Fruit fly (Drosophila melanogaster) whole organism, embryonic: ENCODE data around the gene sdt.
A peak's percentile ranks its signal among the peaks of the same experiment; 100 is the strongest.

Experiments used
- Abd-B ChIP-seq: fragments of 200-800 bp; sonication (Bioruptor generic); optimal IDR thresholded peaks from 2 replicates; lab custom pipeline; 2018; ENCODE audit warnings: missing biosample characterization, mild to moderate bottlenecking, missing genetic modification characterization, moderate library complexity
- Ada2b ChIP-seq: fragments of 200-800 bp; sonication (Bioruptor generic); IDR thresholded peaks from 2 replicates; pipeline ENCODE4 v1.3.6; 2022; ENCODE audit warnings: missing biosample characterization, missing genetic modification characterization
- Atf6 ChIP-seq: fragments of 200-800 bp; sonication (Bioruptor generic); IDR thresholded peaks from 2 replicates; pipeline ENCODE4 v1.3.6; 2022; ENCODE audit warnings: missing biosample characterization, missing genetic modification characterization
- B-H2 ChIP-seq: fragments of 200-800 bp; sonication (Bioruptor generic); optimal IDR thresholded peaks from 2 replicates; lab custom pipeline; 2018; ENCODE audit warnings: missing biosample characterization, mild to moderate bottlenecking, missing genetic modification characterization
- CG10654 ChIP-seq: fragments of 200-800 bp; sonication (Bioruptor generic); optimal IDR thresholded peaks from 2 replicates; lab custom pipeline; 2016; ENCODE audit warnings: missing biosample characterization, missing genetic modification characterization
- CG12071 ChIP-seq: fragments of 200-800 bp; sonication (Bioruptor generic); optimal IDR thresholded peaks from 3 replicates; lab custom pipeline; 2018; ENCODE audit warnings: missing biosample characterization, mild to moderate bottlenecking, missing genetic modification characterization
- CG14441 ChIP-seq: fragments of 200-800 bp; sonication (Bioruptor generic); IDR thresholded peaks from 2 replicates; pipeline ENCODE4 v1.3.6; 2022; ENCODE audit warnings: missing biosample characterization, missing genetic modification characterization
- CG15073 ChIP-seq: fragments of 200-800 bp; sonication (Bioruptor generic); optimal IDR thresholded peaks from 2 replicates; lab custom pipeline; 2016; ENCODE audit warnings: missing biosample characterization, missing genetic modification characterization
- CG16863 ChIP-seq: fragments of 200-800 bp; sonication (Bioruptor generic); optimal IDR thresholded peaks from 3 replicates; lab custom pipeline; 2016; ENCODE audit warnings: missing biosample characterization, missing genetic modification characterization
- CG17802 ChIP-seq: fragments of 200-800 bp; sonication (Bioruptor generic); optimal IDR thresholded peaks from 2 replicates; lab custom pipeline; 2018; ENCODE audit warnings: missing biosample characterization, mild to moderate bottlenecking, missing genetic modification characterization, moderate library complexity
- CG18476 ChIP-seq: fragments of 200-800 bp; sonication (Bioruptor generic); optimal IDR thresholded peaks from 2 replicates; lab custom pipeline; 2016; ENCODE audit warnings: missing biosample characterization, mild to moderate bottlenecking, missing genetic modification characterization
- CG18599 ChIP-seq: fragments of 200-800 bp; sonication (Bioruptor generic); optimal IDR thresholded peaks from 3 replicates; lab custom pipeline; 2017; ENCODE audit warnings: missing biosample characterization, missing genetic modification characterization, mild to moderate bottlenecking, moderate library complexity, missing genetic modification reagents
- CG2120 ChIP-seq: fragments of 200-800 bp; sonication (Bioruptor generic); optimal IDR thresholded peaks from 3 replicates; lab custom pipeline; 2016; ENCODE audit warnings: missing biosample characterization, missing genetic modification characterization
- CG3065 ChIP-seq: fragments of 200-800 bp; sonication (Bioruptor generic); optimal IDR thresholded peaks from 2 replicates; lab custom pipeline; 2016; ENCODE audit warnings: missing biosample characterization, missing genetic modification characterization
- CG33213 ChIP-seq: fragments of 200-800 bp; sonication (Bioruptor generic); optimal IDR thresholded peaks from 3 replicates; lab custom pipeline; 2016; ENCODE audit warnings: missing biosample characterization, missing genetic modification characterization
- CG3847 ChIP-seq: fragments of 200-800 bp; sonication (Bioruptor generic); IDR thresholded peaks from 2 replicates; pipeline ENCODE4 v1.3.6; 2022; ENCODE audit warnings: missing biosample characterization, missing genetic modification characterization
- CG4328 ChIP-seq: fragments of 200-800 bp; sonication (Bioruptor generic); optimal IDR thresholded peaks from 3 replicates; lab custom pipeline; 2017; ENCODE audit warnings: missing biosample characterization, missing genetic modification reagents, missing genetic modification characterization
- CG4707 ChIP-seq: fragments of 200-800 bp; sonication (Bioruptor generic); optimal IDR thresholded peaks from 2 replicates; lab custom pipeline; 2018; ENCODE audit warnings: missing biosample characterization, mild to moderate bottlenecking, missing genetic modification characterization, moderate library complexity
- CG7372 ChIP-seq: fragments of 200-800 bp; sonication (Bioruptor generic); IDR thresholded peaks from 2 replicates; pipeline ENCODE4 v1.3.6; 2022; ENCODE audit warnings: missing biosample characterization, missing genetic modification characterization
- CG7963 ChIP-seq: fragments of 200-800 bp; sonication (Bioruptor generic); IDR thresholded peaks from 3 replicates; pipeline ENCODE4 v1.3.6; 2022; ENCODE audit warnings: missing biosample characterization, missing genetic modification characterization; ENCODE audit not compliant: partially characterized antibody
- CG8290 ChIP-seq, 3 experiments: fragments of 200-800 bp; sonication (Bioruptor generic); optimal IDR thresholded peaks; 2 replicates each; lab custom pipeline; 2016 to 2019; ENCODE audit warnings: missing biosample characterization in 3 of 3, missing genetic modification characterization in 3 of 3, mild to moderate bottlenecking in 2 of 3, moderate library complexity in 1 of 3
- CG9215 ChIP-seq: fragments of 200-800 bp; sonication (Bioruptor generic); IDR thresholded peaks from 2 replicates; pipeline ENCODE4 v1.3.6; 2022; ENCODE audit warnings: missing biosample characterization, missing genetic modification characterization
- CTCF ChIP-seq: fragments of 200-800 bp; sonication (Bioruptor generic); optimal IDR thresholded peaks from 2 replicates; lab custom pipeline; 2017; ENCODE audit warnings: missing biosample characterization, mild to moderate bottlenecking, missing genetic modification characterization, moderate library complexity
- Dip2 ChIP-seq: fragments of 200-800 bp; sonication (Bioruptor generic); IDR thresholded peaks from 2 replicates; pipeline ENCODE4 v1.3.6; 2022; ENCODE audit warnings: missing biosample characterization, missing genetic modification characterization
- Fer1 ChIP-seq: fragments of 200-800 bp; sonication (Bioruptor generic); optimal IDR thresholded peaks from 2 replicates; lab custom pipeline; 2017; ENCODE audit warnings: missing biosample characterization, mild to moderate bottlenecking, missing genetic modification characterization
- HLH54F ChIP-seq: fragments of 200-800 bp; sonication (Bioruptor generic); optimal IDR thresholded peaks from 3 replicates; lab custom pipeline; 2016; ENCODE audit warnings: missing biosample characterization, missing genetic modification characterization
- Hr39 ChIP-seq: fragments of >200 bp; optimal IDR thresholded peaks from 2 replicates; lab custom pipeline; 2017
- Sry-δ ChIP-seq: fragments of 200-800 bp; sonication (Bioruptor generic); optimal IDR thresholded peaks from 2 replicates; lab custom pipeline; 2016; ENCODE audit warnings: missing biosample characterization, missing genetic modification characterization
- Stat92E ChIP-seq, 3 experiments: fragments of >200 bp in 2 of 3; fragments of 200-800 bp in 1 of 3; sonication (Bioruptor generic) in 1 of 3; optimal IDR thresholded peaks; 2 replicates each; lab custom pipeline; 2017 to 2019; ENCODE audit warnings: missing biosample characterization in 3 of 3, missing genetic modification characterization in 3 of 3, mild to moderate bottlenecking in 1 of 3, moderate library complexity in 1 of 3
- Usf ChIP-seq: fragments of 200-800 bp; sonication (Bioruptor generic); optimal IDR thresholded peaks from 2 replicates; lab custom pipeline; 2017; ENCODE audit warnings: missing genotype, missing biosample characterization, missing genetic modification characterization
- abd-A ChIP-seq: fragments of 200-800 bp; sonication (Bioruptor generic); optimal IDR thresholded peaks from 3 replicates; lab custom pipeline; 2019; ENCODE audit warnings: missing biosample characterization, mild to moderate bottlenecking, missing genetic modification characterization, moderate library complexity
- amos ChIP-seq: fragments of 200-800 bp; sonication (Bioruptor generic); IDR thresholded peaks from 2 replicates; pipeline ENCODE4 v1.3.6; 2022; ENCODE audit warnings: missing biosample characterization, missing genetic modification characterization; ENCODE audit not compliant: partially characterized antibody
- ash1 ChIP-seq: fragments of 200-800 bp; sonication (Bioruptor generic); optimal IDR thresholded peaks from 2 replicates; lab custom pipeline; 2018; ENCODE audit warnings: missing biosample characterization, mild to moderate bottlenecking, missing genetic modification characterization
- bowl ChIP-seq: fragments of 200-800 bp; sonication (Bioruptor generic); IDR thresholded peaks from 2 replicates; pipeline ENCODE4 v1.3.6; 2022; ENCODE audit warnings: missing biosample characterization, missing genetic modification characterization
- h ChIP-seq: fragments of >200 bp; optimal IDR thresholded peaks from 2 replicates; lab custom pipeline; 2017
- hkb ChIP-seq, 2 experiments: fragments of 200-800 bp in 1 of 2; fragments of >200 bp in 1 of 2; sonication (Bioruptor generic) in 1 of 2; IDR thresholded peaks in 1 of 2; optimal IDR thresholded peaks in 1 of 2; 2 replicates each; pipeline versions ENCODE4 v1.3.6 to Lab custom; 2017 to 2022; ENCODE audit warnings: missing biosample characterization in 1 of 2, missing genetic modification characterization in 1 of 2
- inv ChIP-seq: fragments of 200-800 bp; sonication (Bioruptor generic); IDR thresholded peaks from 2 replicates; pipeline ENCODE4 v1.3.6; 2022; ENCODE audit warnings: missing biosample characterization, missing genetic modification characterization; ENCODE audit not compliant: partially characterized antibody
- ken ChIP-seq: fragments of 200-800 bp; sonication (Bioruptor generic); IDR thresholded peaks from 3 replicates; pipeline ENCODE4 v1.3.6; 2022; ENCODE audit warnings: missing biosample characterization, missing genetic modification characterization
- lov ChIP-seq, 2 experiments: fragments of 200-800 bp in 1 of 2; fragments of >200 bp in 1 of 2; sonication (Bioruptor generic) in 1 of 2; IDR thresholded peaks in 1 of 2; optimal IDR thresholded peaks in 1 of 2; 2 replicates in 1 of 2; 3 replicates in 1 of 2; pipeline versions ENCODE4 v1.3.6 to Lab custom; 2017 to 2022; ENCODE audit warnings: missing biosample characterization in 1 of 2, missing genetic modification characterization in 1 of 2
- mirr ChIP-seq: fragments of 200-800 bp; sonication (Bioruptor generic); optimal IDR thresholded peaks from 3 replicates; lab custom pipeline; 2018; ENCODE audit warnings: missing biosample characterization, mild to moderate bottlenecking, missing genetic modification characterization
- odd ChIP-seq: fragments of 200-800 bp; sonication (Bioruptor generic); optimal IDR thresholded peaks from 2 replicates; lab custom pipeline; 2017; ENCODE audit warnings: missing biosample characterization, mild to moderate bottlenecking, missing genetic modification characterization
- prd ChIP-seq, 3 experiments: fragments of >200 bp in 2 of 3; fragments of 200-800 bp in 1 of 3; sonication (Bioruptor generic) in 1 of 3; optimal IDR thresholded peaks in 2 of 3; IDR thresholded peaks in 1 of 3; 2 replicates in 2 of 3; 3 replicates in 1 of 3; pipeline versions ENCODE4 v1.3.6 to Lab custom; 2017 to 2022; ENCODE audit warnings: missing biosample characterization in 1 of 3, missing genetic modification characterization in 1 of 3
- ranshi ChIP-seq: fragments of 200-800 bp; sonication (Bioruptor generic); IDR thresholded peaks from 2 replicates; pipeline ENCODE4 v1.3.6; 2022; ENCODE audit warnings: missing biosample characterization, missing genetic modification characterization
- rib ChIP-seq: fragments of 200-800 bp; sonication (Bioruptor generic); IDR thresholded peaks from 2 replicates; pipeline ENCODE4 v1.3.6; 2022; ENCODE audit warnings: missing biosample characterization, missing genetic modification characterization
- salm ChIP-seq: fragments of 200-800 bp; sonication (Bioruptor generic); optimal IDR thresholded peaks from 2 replicates; lab custom pipeline; 2018; ENCODE audit warnings: missing biosample characterization, mild to moderate bottlenecking, missing genetic modification characterization
- sisA ChIP-seq: fragments of 200-800 bp; sonication (Bioruptor generic); IDR thresholded peaks from 2 replicates; pipeline ENCODE4 v1.3.6; 2022; ENCODE audit warnings: missing biosample characterization, missing genetic modification characterization
- sug ChIP-seq: fragments of 200-800 bp; optimal IDR thresholded peaks from 2 replicates; lab custom pipeline; 2019; ENCODE audit warnings: missing biosample characterization, mild to moderate bottlenecking, missing genetic modification characterization, moderate library complexity
- tna ChIP-seq: fragments of 200-800 bp; sonication (Bioruptor generic); IDR thresholded peaks from 2 replicates; pipeline ENCODE4 v1.3.6; 2022; ENCODE audit warnings: missing biosample characterization, missing genetic modification characterization; ENCODE audit not compliant: partially characterized antibody

The sdt gene

DNA sequence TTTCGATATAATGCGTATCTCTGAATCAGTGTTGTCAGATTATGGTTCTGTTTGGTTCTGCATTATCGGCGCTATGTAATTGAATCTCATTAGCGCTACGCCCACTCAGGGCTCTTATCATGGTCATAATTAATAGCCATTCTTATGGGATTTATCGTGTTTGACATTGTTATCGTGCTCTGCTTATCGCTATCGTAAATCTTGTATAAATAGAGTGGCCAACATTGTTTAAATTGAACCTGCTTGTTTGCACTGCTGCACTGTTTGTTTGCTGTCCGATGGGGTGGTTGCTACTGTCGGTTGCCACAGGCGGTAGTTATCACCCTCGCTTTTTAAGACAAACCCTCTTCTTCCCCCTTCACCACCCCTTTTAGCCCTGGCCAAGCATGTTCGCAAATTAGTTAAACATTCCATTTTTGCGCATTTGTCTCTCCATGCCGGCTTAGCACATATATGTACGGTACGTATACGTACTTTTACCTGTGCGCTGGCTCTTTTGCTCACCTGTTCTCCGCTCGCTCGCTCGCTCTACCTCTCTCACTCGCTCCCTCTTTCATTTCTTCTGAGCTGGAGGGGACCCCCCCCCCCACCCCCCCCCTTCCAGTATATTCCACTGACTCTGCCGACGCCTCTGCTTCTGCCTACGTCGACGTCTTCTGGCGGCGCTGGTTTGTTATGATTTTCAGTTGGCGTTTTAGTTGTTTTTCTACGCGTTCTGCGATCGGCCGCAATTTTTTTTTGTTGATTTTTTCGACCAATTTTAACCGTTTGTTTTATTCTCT is 51.8 kb downstream of the sdt start (continued):
- TF ChIP-seq CG16863 (GFP tag; lab: Kevin White, UChicago) (peak; percentile 55), CG2120 (peak; percentile 13), CG8290 (GFP tag; optimal IDR thresholded peaks at IDR 0.05; lab: Kevin White, UChicago) (peak; percentile 31), CG8290 (tag; optimal IDR thresholded peaks at IDR 0.05; lab: Kevin White, UChicago) (peak; percentile 53 to 65), CG4328 (GFP tag; lab: Kevin White, UChicago) (peak; percentile 55), Hr39 (lab: Kevin White, UChicago) (peak; percentile 20), CTCF (GFP tag; lab: Kevin White, UChicago) (peak; percentile 15), Usf (GFP tag; lab: Kevin White, UChicago) (peak; percentile 8), inv (GFP tag; lab: Robert Waterston, UW) (no peak), ken (GFP tag; lab: Robert Waterston, UW) (no peak), Abd-B (GFP tag; lab: Kevin White, UChicago) (no peak), CG3065 (GFP tag; lab: Kevin White, UChicago) (peak; percentile 1), sug (tag; lab: Kevin White, UChicago) (peak; percentile 42), CG33213 (GFP tag; lab: Kevin White, UChicago) (peak; percentile 46), salm (tag; lab: Kevin White, UChicago) (peak; percentile 53), odd (GFP tag; lab: Kevin White, UChicago) (peak; percentile 79), Dip2 (no peak), CG4707 (GFP tag; lab: Kevin White, UChicago) (peak; percentile 52), sisA (GFP tag; lab: Robert Waterston, UW) (no peak), CG14441 (GFP tag; lab: Robert Waterston, UW) (no peak), CG18599 (GFP tag; lab: Kevin White, UChicago) (peak; percentile 74), h (lab: Kevin White, UChicago) (no peak), Stat92E (GFP tag; optimal IDR thresholded peaks at IDR 0.05; lab: Kevin White, UChicago) (no peak), CG18476 (GFP tag; lab: Kevin White, UChicago) (peak; percentile 50), CG17802 (tag; lab: Kevin White, UChicago) (peak; percentile 8), CG12071 (peak; percentile 83), bowl (GFP tag; lab: Robert Waterston, UW) (no peak), prd (optimal IDR thresholded peaks at IDR 0.05; lab: Kevin White, UChicago) (no peak), prd (GFP tag; IDR thresholded peaks at IDR 0.05; lab: Robert Waterston, UW) (0 out of 3 replicates have a peak, but pooled peaks have one; percentile 20), Ada2b (no peak), HLH54F (GFP tag; lab: Kevin White, UChicago) (no peak), ash1 (GFP tag; lab: Kevin White, UChicago) (peak; percentile 70), CG10654 (GFP tag; lab: Kevin White, UChicago) (peak; percentile 33), B-H2 (GFP tag; lab: Kevin White, UChicago) (peak; percentile 19), CG3847 (no peak), amos (no peak), Atf6 (GFP tag; lab: Robert Waterston, UW) (peak; percentile 24; the same call in 1 of the 2 replicates), tna (GFP tag; lab: Robert Waterston, UW) (no peak), abd-A (tag; lab: Kevin White, UChicago) (no peak), CG7963 (GFP tag; lab: Robert Waterston, UW) (no peak), hkb (optimal IDR thresholded peaks at IDR 0.05; lab: Kevin White, UChicago) (no peak), hkb (GFP tag; IDR thresholded peaks at IDR 0.05; lab: Robert Waterston, UW) (0 out of 2 replicates have a peak, but pooled peaks have one; percentile 22), mirr (GFP tag; lab: Kevin White, UChicago) (peak; percentile 72), CG15073 (GFP tag; lab: Kevin White, UChicago) (no peak), rib (GFP tag; lab: Robert Waterston, UW) (0 out of 2 replicates have a peak, but pooled peaks have one; percentile 13), lov (optimal IDR thresholded peaks at IDR 0.05; lab: Kevin White, UChicago) (no peak), lov (GFP tag; IDR thresholded peaks at IDR 0.05; lab: Robert Waterston, UW) (no peak), ranshi (peak; percentile 43; the same call in 1 of the 2 replicates), Fer1 (GFP tag; lab: Kevin White, UChicago) (peak; percentile 75), CG7372 (no peak), Sry-δ (peak; percentile 11), CG9215 (GFP tag; lab: Robert Waterston, UW) (no peak)
